Fruit fly (Drosophila melanogaster): ENCODE results near the gene Acsf2.
A peak's percentile ranks its signal among the peaks of the same experiment; 100 is the strongest.

Acsf2 gene

dm6 chr2L:5298978-5299627 is 42.9 kb downstream of the Acsf2 start (continued):
- TF ChIP-seq CG14860 (GFP tag; IDR thresholded peaks at IDR 0.05; ENCODE audit: partially characterized antibody) (no peak), CG11560 (tag; IDR thresholded peaks at IDR 0.05) (no peak), E2f2 (GFP tag; IDR thresholded peaks at IDR 0.05) (peak; percentile 60; the same call in 1 of the 2 replicates), ham (GFP tag; IDR thresholded peaks at IDR 0.05) (no peak), BtbVII (GFP tag; optimal IDR thresholded peaks at IDR 0.05) (peak; percentile 56), Kr (GFP tag; optimal IDR thresholded peaks at IDR 0.05) (no peak), GATAe (GFP tag; conservative IDR thresholded peaks at IDR 0.05) (peak; percentile 25; the same call in 1 of the 2 replicates), CG2129 (GFP tag; IDR thresholded peaks at IDR 0.05; ENCODE audit: partially characterized antibody) (no peak), kni (GFP tag; optimal IDR thresholded peaks at IDR 0.05) (peak; percentile 19), bsh (GFP tag; optimal IDR thresholded peaks at IDR 0.05) (peak in 1 of 2 experiments; percentile 94), br (optimal IDR thresholded peaks at IDR 0.05) (no peak), Fer2 (tag; optimal IDR thresholded peaks at IDR 0.05) (no peak), Side (GFP tag; optimal IDR thresholded peaks at IDR 0.05) (no peak), Doc2 (GFP tag; IDR thresholded peaks at IDR 0.05) (no peak), Dek (tag; optimal IDR thresholded peaks at IDR 0.05) (peak; percentile 82), CG10209 (GFP tag; optimal IDR thresholded peaks at IDR 0.05) (peak; percentile 83), Ssrp (tag; optimal IDR thresholded peaks at IDR 0.05) (peak; percentile 85), eve (GFP tag; optimal IDR thresholded peaks at IDR 0.05) (peak in 1 of 2 experiments; percentile 93), CG1602 (GFP tag; optimal IDR thresholded peaks at IDR 0.05) (peak; percentile 82), Mad (GFP tag; optimal IDR thresholded peaks at IDR 0.05) (peak; percentile 26), CG17829 (tag; optimal IDR thresholded peaks at IDR 0.05) (peak; percentile 87), CG2199 (GFP tag; IDR thresholded peaks at IDR 0.05) (no peak), CG12299 (tag; optimal IDR thresholded peaks at IDR 0.05) (peak; percentile 73), zen (tag; optimal IDR thresholded peaks at IDR 0.05) (peak; percentile 52), nmo (GFP tag; optimal IDR thresholded peaks at IDR 0.05) (peak; percentile 91), nom (GFP tag; optimal IDR thresholded peaks at IDR 0.05) (no peak), danr (GFP tag; IDR thresholded peaks at IDR 0.05) (peak; percentile 71; the same call in 1 of the 2 replicates), sc (optimal IDR thresholded peaks at IDR 0.05) (no peak), sc (GFP tag; optimal IDR thresholded peaks at IDR 0.05) (peak; percentile 91), jumu (GFP tag; optimal IDR thresholded peaks at IDR 0.05) (peak; percentile 43), cato (GFP tag; optimal IDR thresholded peaks at IDR 0.05; ENCODE audit: borderline replicate concordance) (peak; percentile 75), Aef1 (GFP tag; IDR thresholded peaks at IDR 0.05) (peak; percentile 62), ken (GFP tag; IDR thresholded peaks at IDR 0.05) (peak; percentile 77), Hey (tag; optimal IDR thresholded peaks at IDR 0.05) (peak; percentile 25), CG11085 (GFP tag; IDR thresholded peaks at IDR 0.05) (no peak), CG10959 (GFP tag; IDR thresholded peaks at IDR 0.05) (peak; percentile 50; the same call in 1 of the 2 replicates), Atf6 (GFP tag; IDR thresholded peaks at IDR 0.05) (peak; percentile 86), Lim3 (GFP tag; IDR thresholded peaks at IDR 0.05) (peak; percentile 67)

dm6 chr2L:5297961-5298311 is 44.1 kb downstream of the Acsf2 start:
- TF ChIP-seq BtbVII (GFP tag; optimal IDR thresholded peaks at IDR 0.05) (no peak), corto (GFP tag; optimal IDR thresholded peaks at IDR 0.05) (no peak), so (GFP tag; IDR thresholded peaks at IDR 0.05) (no peak), Asciz (GFP tag; optimal IDR thresholded peaks at IDR 0.05) (no peak), Pdp1 (GFP tag; optimal IDR thresholded peaks at IDR 0.05) (peak in 1 of 2 experiments; percentile 49), sisA (GFP tag; IDR thresholded peaks at IDR 0.05) (no peak), kni (GFP tag; optimal IDR thresholded peaks at IDR 0.05) (peak; percentile 67), Fer1 (GFP tag; optimal IDR thresholded peaks at IDR 0.05) (no peak), ash1 (GFP tag; optimal IDR thresholded peaks at IDR 0.05) (no peak), sqz (GFP tag; optimal IDR thresholded peaks at IDR 0.05) (peak; percentile 70), CG9797 (GFP tag; optimal IDR thresholded peaks at IDR 0.05) (no peak), bab2 (GFP tag; optimal IDR thresholded peaks at IDR 0.05) (no peak), CG1529 (GFP tag; optimal IDR thresholded peaks at IDR 0.05) (no peak), ci (GFP tag; IDR thresholded peaks at IDR 0.05) (0 out of 3 replicates have a peak, but pooled peaks have one; percentile 20), CG1647 (GFP tag; optimal IDR thresholded peaks at IDR 0.05) (no peak), Blimp-1 (GFP tag; optimal IDR thresholded peaks at IDR 0.05) (peak; percentile 21), eve (GFP tag; optimal IDR thresholded peaks at IDR 0.05) (peak in 1 of 2 experiments; percentile 4)

Data from whole organism, embryonic.